Fruit fly (Drosophila melanogaster) whole organism, embryonic: ENCODE results near the gene CG45049.

Experiments used
- Blimp-1 ChIP-seq: fragments of 200-800 bp; sonication (Bioruptor generic); optimal IDR thresholded peaks from 3 replicates; lab custom pipeline; 2018; ENCODE audit warnings: missing biosample characterization, missing genetic modification characterization, mild to moderate bottlenecking, moderate library complexity, missing genetic modification reagents
- CG10147 ChIP-seq: fragments of 200-800 bp; sonication (Bioruptor generic); optimal IDR thresholded peaks from 2 replicates; lab custom pipeline; 2019; ENCODE audit warnings: missing biosample characterization, mild to moderate bottlenecking, missing genetic modification characterization, moderate library complexity
- CG1233 ChIP-seq: fragments of 200-800 bp; sonication (Bioruptor generic); optimal IDR thresholded peaks from 4 replicates; lab custom pipeline; 2018; ENCODE audit warnings: missing biosample characterization, mild to moderate bottlenecking, missing genetic modification characterization
- CG13287 ChIP-seq: fragments of 200-800 bp; sonication (Bioruptor generic); IDR thresholded peaks from 2 replicates; pipeline ENCODE4 v1.3.6; 2022; ENCODE audit warnings: missing biosample characterization, missing genetic modification characterization; ENCODE audit not compliant: partially characterized antibody
- CG14014 ChIP-seq: fragments of 200-800 bp; sonication (Bioruptor generic); IDR thresholded peaks from 2 replicates; pipeline ENCODE4 v1.3.6; 2022; ENCODE audit warnings: missing biosample characterization, missing genetic modification characterization
- CG17912 ChIP-seq: fragments of 200-800 bp; sonication (Bioruptor generic); optimal IDR thresholded peaks from 2 replicates; lab custom pipeline; 2018; ENCODE audit warnings: missing biosample characterization, mild to moderate bottlenecking, missing genetic modification characterization
- CG18476 ChIP-seq: fragments of 200-800 bp; sonication (Bioruptor generic); optimal IDR thresholded peaks from 2 replicates; lab custom pipeline; 2016; ENCODE audit warnings: missing biosample characterization, mild to moderate bottlenecking, missing genetic modification characterization
- CG2116 ChIP-seq: fragments of 200-800 bp; sonication (Bioruptor generic); optimal IDR thresholded peaks from 3 replicates; lab custom pipeline; 2018; ENCODE audit warnings: missing biosample characterization, mild to moderate bottlenecking, missing genetic modification characterization
- CG5180 ChIP-seq: fragments of 200-800 bp; sonication (Bioruptor generic); optimal IDR thresholded peaks from 3 replicates; lab custom pipeline; 2017; ENCODE audit warnings: missing biosample characterization, missing genetic modification characterization, mild to moderate bottlenecking, moderate library complexity, missing genetic modification reagents
- CG5245 ChIP-seq: fragments of 200-800 bp; sonication (Bioruptor generic); optimal IDR thresholded peaks from 3 replicates; lab custom pipeline; 2016; ENCODE audit warnings: missing biosample characterization, missing genetic modification characterization
- CG6254 ChIP-seq: fragments of 200-800 bp; sonication (Bioruptor generic); optimal IDR thresholded peaks from 3 replicates; lab custom pipeline; 2017; ENCODE audit warnings: mild to moderate bottlenecking, missing biosample characterization, missing genetic modification reagents, missing genetic modification characterization
- CG7271 ChIP-seq: fragments of 200-800 bp; sonication (Bioruptor generic); optimal IDR thresholded peaks from 2 replicates; lab custom pipeline; 2018; ENCODE audit warnings: missing biosample characterization, mild to moderate bottlenecking, missing genetic modification characterization, moderate library complexity
- CG7745 ChIP-seq: fragments of 200-800 bp; sonication (Bioruptor generic); optimal IDR thresholded peaks from 2 replicates; lab custom pipeline; 2018; ENCODE audit warnings: missing biosample characterization, mild to moderate bottlenecking, missing genetic modification characterization, moderate library complexity
- CG7987 ChIP-seq: fragments of 200-800 bp; sonication (Bioruptor generic); optimal IDR thresholded peaks from 2 replicates; lab custom pipeline; 2018; ENCODE audit warnings: missing biosample characterization, mild to moderate bottlenecking, missing genetic modification characterization, moderate library complexity
- CG8359 ChIP-seq: fragments of 200-800 bp; sonication (Bioruptor generic); optimal IDR thresholded peaks from 2 replicates; lab custom pipeline; 2017; ENCODE audit warnings: missing biosample characterization, mild to moderate bottlenecking, missing genetic modification characterization, borderline replicate concordance
- CG8388 ChIP-seq: fragments of 200-800 bp; sonication (Bioruptor generic); optimal IDR thresholded peaks from 2 replicates; lab custom pipeline; 2019; ENCODE audit warnings: missing biosample characterization, mild to moderate bottlenecking, missing genetic modification characterization, moderate library complexity
- CG8478 ChIP-seq: fragments of >200 bp; optimal IDR thresholded peaks from 2 replicates; lab custom pipeline; 2018
- CG8944 ChIP-seq: fragments of 200-800 bp; sonication (Bioruptor generic); optimal IDR thresholded peaks from 3 replicates; lab custom pipeline; 2016; ENCODE audit warnings: missing biosample characterization, missing genetic modification characterization
- CG9215 ChIP-seq: fragments of 200-800 bp; sonication (Bioruptor generic); IDR thresholded peaks from 2 replicates; pipeline ENCODE4 v1.3.6; 2022; ENCODE audit warnings: missing biosample characterization, missing genetic modification characterization
- CG9797 ChIP-seq: fragments of 200-800 bp; sonication (Bioruptor generic); optimal IDR thresholded peaks from 3 replicates; lab custom pipeline; 2018; ENCODE audit warnings: missing biosample characterization, mild to moderate bottlenecking, missing genetic modification characterization
- Doc2 ChIP-seq: fragments of 200-800 bp; sonication (Bioruptor generic); IDR thresholded peaks from 2 replicates; pipeline ENCODE4 v1.3.6; 2022; ENCODE audit warnings: missing biosample characterization, missing genetic modification characterization
- Fer1 ChIP-seq: fragments of 200-800 bp; sonication (Bioruptor generic); optimal IDR thresholded peaks from 2 replicates; lab custom pipeline; 2017; ENCODE audit warnings: missing biosample characterization, mild to moderate bottlenecking, missing genetic modification characterization
- GATAe ChIP-seq: fragments of 200-800 bp; sonication (Bioruptor generic); conservative IDR thresholded peaks from 2 replicates; pipeline ENCODE4 v1.3.6; 2022; ENCODE audit warnings: missing biosample characterization, missing genetic modification characterization
- NK7.1 ChIP-seq: fragments of 200-800 bp; sonication (Bioruptor generic); optimal IDR thresholded peaks from 3 replicates; lab custom pipeline; 2016; ENCODE audit warnings: missing biosample characterization, missing genetic modification characterization
- PHDP ChIP-seq: fragments of 200-800 bp; sonication (Bioruptor generic); optimal IDR thresholded peaks from 3 replicates; lab custom pipeline; 2018; ENCODE audit warnings: missing biosample characterization, mild to moderate bottlenecking, missing genetic modification characterization, moderate library complexity
- Ptx1 ChIP-seq: fragments of 200-800 bp; sonication (Bioruptor generic); IDR thresholded peaks from 2 replicates; pipeline ENCODE4 v1.3.6; 2022; ENCODE audit warnings: missing biosample characterization, missing genetic modification characterization
- Six4 ChIP-seq: fragments of 200-800 bp; sonication (Bioruptor generic); optimal IDR thresholded peaks from 2 replicates; lab custom pipeline; 2016; ENCODE audit warnings: missing biosample characterization, missing genetic modification characterization
- Stat92E ChIP-seq, 3 experiments: fragments of >200 bp in 2 of 3; fragments of 200-800 bp in 1 of 3; sonication (Bioruptor generic) in 1 of 3; optimal IDR thresholded peaks; 2 replicates each; lab custom pipeline; 2017 to 2019; ENCODE audit warnings: missing biosample characterization in 3 of 3, missing genetic modification characterization in 3 of 3, mild to moderate bottlenecking in 1 of 3, moderate library complexity in 1 of 3
- Tbp ChIP-seq: fragments of >200 bp; optimal IDR thresholded peaks from 2 replicates; lab custom pipeline; 2018; ENCODE audit warnings: missing biosample characterization, missing genetic modification characterization
- Xrp1 ChIP-seq: fragments of 200-800 bp; sonication (Bioruptor generic); IDR thresholded peaks from 2 replicates; pipeline ENCODE4 v1.3.6; 2022; ENCODE audit warnings: missing biosample characterization, missing genetic modification characterization
- ab ChIP-seq: fragments of 200-800 bp; sonication (Bioruptor generic); optimal IDR thresholded peaks from 2 replicates; lab custom pipeline; 2016; ENCODE audit warnings: missing biosample characterization, missing genetic modification characterization
- cato ChIP-seq: fragments of 200-800 bp; sonication (Bioruptor generic); optimal IDR thresholded peaks from 2 replicates; lab custom pipeline; 2016; ENCODE audit warnings: missing biosample characterization, missing genetic modification characterization, borderline replicate concordance
- chinmo ChIP-seq: fragments of 200-800 bp; sonication (Bioruptor generic); IDR thresholded peaks from 4 replicates; pipeline ENCODE4 v1.3.6; 2022; ENCODE audit warnings: missing biosample characterization, missing genetic modification characterization; ENCODE audit not compliant: partially characterized antibody
- corto ChIP-seq: fragments of 200-800 bp; sonication (Bioruptor generic); optimal IDR thresholded peaks from 2 replicates; lab custom pipeline; 2016; ENCODE audit warnings: missing biosample characterization, mild to moderate bottlenecking, missing genetic modification characterization, moderate library complexity
- crc ChIP-seq: fragments of 200-800 bp; sonication (Bioruptor generic); optimal IDR thresholded peaks from 2 replicates; lab custom pipeline; 2016; ENCODE audit warnings: missing biosample characterization, missing genetic modification characterization
- da ChIP-seq: fragments of 200-800 bp; sonication (Bioruptor generic); optimal IDR thresholded peaks from 2 replicates; lab custom pipeline; 2016; ENCODE audit warnings: missing biosample characterization, missing genetic modification characterization
- jing ChIP-seq: fragments of 200-800 bp; sonication (Bioruptor generic); optimal IDR thresholded peaks from 2 replicates; lab custom pipeline; 2018; ENCODE audit warnings: missing biosample characterization, mild to moderate bottlenecking, missing genetic modification characterization
- kah ChIP-seq: fragments of 200-800 bp; sonication (Bioruptor generic); optimal IDR thresholded peaks from 2 replicates; lab custom pipeline; 2018; ENCODE audit warnings: missing biosample characterization, mild to moderate bottlenecking, missing genetic modification characterization
- luna ChIP-seq: fragments of 200-800 bp; sonication (Bioruptor generic); optimal IDR thresholded peaks from 2 replicates; lab custom pipeline; 2016; ENCODE audit warnings: missing biosample characterization, missing genetic modification characterization
- mirr ChIP-seq: fragments of 200-800 bp; sonication (Bioruptor generic); optimal IDR thresholded peaks from 3 replicates; lab custom pipeline; 2018; ENCODE audit warnings: missing biosample characterization, mild to moderate bottlenecking, missing genetic modification characterization
- ranshi ChIP-seq: fragments of 200-800 bp; sonication (Bioruptor generic); IDR thresholded peaks from 2 replicates; pipeline ENCODE4 v1.3.6; 2022; ENCODE audit warnings: missing biosample characterization, missing genetic modification characterization
- repo ChIP-seq: fragments of 200-800 bp; sonication (Bioruptor generic); optimal IDR thresholded peaks from 2 replicates; lab custom pipeline; 2016; ENCODE audit warnings: missing biosample characterization, missing genetic modification characterization
- run ChIP-seq: fragments of 200-800 bp; sonication (Bioruptor generic); optimal IDR thresholded peaks from 3 replicates; lab custom pipeline; 2018; ENCODE audit warnings: missing biosample characterization, mild to moderate bottlenecking, missing genetic modification characterization
- sens-2 ChIP-seq: fragments of 200-800 bp; sonication (Bioruptor generic); IDR thresholded peaks from 2 replicates; pipeline ENCODE4 v1.3.6; 2022; ENCODE audit warnings: missing biosample characterization, missing genetic modification characterization
- slou ChIP-seq: fragments of 200-800 bp; sonication (Bioruptor generic); optimal IDR thresholded peaks from 3 replicates; lab custom pipeline; 2016; ENCODE audit warnings: missing biosample characterization, missing genetic modification characterization
- slp2 ChIP-seq: fragments of 200-800 bp; sonication (Bioruptor generic); optimal IDR thresholded peaks from 2 replicates; lab custom pipeline; 2016; ENCODE audit warnings: missing biosample characterization, missing genetic modification characterization
- tap ChIP-seq: fragments of 200-800 bp; optimal IDR thresholded peaks from 3 replicates; lab custom pipeline; 2019; ENCODE audit warnings: missing biosample characterization, mild to moderate bottlenecking, missing genetic modification characterization, moderate library complexity
- trem ChIP-seq: fragments of 200-800 bp; optimal IDR thresholded peaks from 3 replicates; lab custom pipeline; 2019; ENCODE audit warnings: missing biosample characterization, mild to moderate bottlenecking, missing genetic modification characterization, moderate library complexity
- usp ChIP-seq: fragments of >200 bp; optimal IDR thresholded peaks from 2 replicates; lab custom pipeline; 2017; ENCODE audit warnings: missing biosample characterization, missing genetic modification characterization
- wdn ChIP-seq: fragments of 200-800 bp; sonication (Bioruptor generic); IDR thresholded peaks from 2 replicates; pipeline ENCODE4 v1.3.6; 2022; ENCODE audit warnings: missing biosample characterization, missing genetic modification characterization

The CG45049 gene

dm6 chr3R:22686336-22686874 lies 40.4 kb upstream of the CG45049 start, which contains the start of the genes Gclm and CG17625 (continued):
- TF ChIP-seq trem (tag; lab: Kevin White, UChicago) = peak; percentile 58
- TF ChIP-seq ranshi (GFP tag; lab: Robert Waterston, UW) = 0 out of 2 replicates have a peak, but pooled peaks have one; percentile 4
- TF ChIP-seq CG18476 (GFP tag; lab: Kevin White, UChicago) = peak; percentile 18
- TF ChIP-seq CG8478 = no peak
- peak; percentile 24 for TF ChIP-seq CG9797 (GFP tag; lab: Kevin White, UChicago)
- TF ChIP-seq CG14014 = peak; percentile 63
- no peak for TF ChIP-seq CG5180
- TF ChIP-seq Tbp (GFP tag; lab: Kevin White, UChicago) = no peak
- TF ChIP-seq mirr (GFP tag; lab: Kevin White, UChicago) = peak; percentile 56
- no peak for TF ChIP-seq CG8944 (GFP tag; lab: Kevin White, UChicago)
- TF ChIP-seq tap (tag; lab: Kevin White, UChicago) = peak; percentile 53
- peak; percentile 45; the same call in 1 of the 2 replicates for TF ChIP-seq CG9215
- TF ChIP-seq GATAe (GFP tag; lab: Robert Waterston, UW) = no peak; the same call in 1 of the 2 replicates
- TF ChIP-seq Stat92E (GFP tag; optimal IDR thresholded peaks at IDR 0.05; lab: Kevin White, UChicago) = peak in 1 of 3 experiments; percentile 72
- peak; percentile 62 for TF ChIP-seq Fer1
- TF ChIP-seq ab (GFP tag; lab: Kevin White, UChicago) = no peak
- no peak for TF ChIP-seq CG8359 (GFP tag; lab: Kevin White, UChicago)
- TF ChIP-seq Doc2 (GFP tag; lab: Robert Waterston, UW) = no peak
- TF ChIP-seq CG5245 (GFP tag; lab: Kevin White, UChicago) = no peak
- TF ChIP-seq CG8388 = peak; percentile 38
- TF ChIP-seq usp (GFP tag; lab: Kevin White, UChicago) = no peak
- no peak for TF ChIP-seq cato (GFP tag; lab: Kevin White, UChicago)
- TF ChIP-seq wdn (GFP tag; lab: Robert Waterston, UW) = 0 out of 2 replicates have a peak, but pooled peaks have one; percentile 11
- TF ChIP-seq PHDP (tag; lab: Kevin White, UChicago) = peak; percentile 50
- peak; percentile 79; the same call in 1 of the 4 replicates for TF ChIP-seq chinmo (GFP tag; lab: Robert Waterston, UW)
- TF ChIP-seq Blimp-1 (GFP tag; lab: Kevin White, UChicago) = peak; percentile 38
- TF ChIP-seq CG7987 (GFP tag; lab: Kevin White, UChicago) = peak; percentile 38
- no peak for TF ChIP-seq Six4
- TF ChIP-seq luna (GFP tag; lab: Kevin White, UChicago) = no peak
- TF ChIP-seq NK7.1 = no peak
- peak; percentile 75; the same call in 1 of the 2 replicates for TF ChIP-seq Ptx1 (GFP tag; lab: Robert Waterston, UW)
- TF ChIP-seq corto = no peak
- TF ChIP-seq Xrp1 (GFP tag; lab: Robert Waterston, UW) = peak; percentile 65; the same call in 1 of the 2 replicates
- TF ChIP-seq kah (GFP tag; lab: Kevin White, UChicago) = peak; percentile 57
- TF ChIP-seq CG2116 (GFP tag; lab: Kevin White, UChicago) = peak; percentile 70
- TF ChIP-seq repo = no peak
- peak; percentile 52 for TF ChIP-seq CG1233 (GFP tag; lab: Kevin White, UChicago)
- TF ChIP-seq slp2 (GFP tag; lab: Kevin White, UChicago) = no peak
- TF ChIP-seq CG7745 (tag; lab: Kevin White, UChicago) = no peak
- no peak for TF ChIP-seq crc (GFP tag; lab: Kevin White, UChicago)
- no peak for TF ChIP-seq run
- peak; percentile 27 for TF ChIP-seq CG10147 (GFP tag; lab: Kevin White, UChicago)
- TF ChIP-seq sens-2 (GFP tag; lab: Robert Waterston, UW) = no peak
- TF ChIP-seq jing = no peak
- TF ChIP-seq da (GFP tag; lab: Kevin White, UChicago) = no peak
- no peak for TF ChIP-seq CG17912 (GFP tag; lab: Kevin White, UChicago)
- TF ChIP-seq CG6254 = peak; percentile 31
- TF ChIP-seq CG13287 = peak; percentile 83
- TF ChIP-seq slou (GFP tag; lab: Kevin White, UChicago) = no peak
- no peak for TF ChIP-seq CG7271 (tag; lab: Kevin White, UChicago)
